Worm (Caenorhabditis elegans) whole organism, L4/young adult: Measurements from ENCODE around the gene F21D9.4.

ENCODE experiments used
- W03F9.2 ChIP-seq: fragments of 150-350 bp; optimal IDR thresholded peaks from 2 replicates; lab custom pipeline; 2014; ENCODE audit warnings: missing biosample characterization, missing genetic modification characterization
- dao-5 ChIP-seq: sonication (generic microtip); optimal IDR thresholded peaks from 2 replicates; lab custom pipeline; 2016; ENCODE audit warnings: missing genotype, missing genetic modification characterization, moderate library complexity, missing compliant biosample characterization
- him-1 ChIP-seq: sonication (generic microtip); optimal IDR thresholded peaks from 2 replicates; lab custom pipeline; 2016; ENCODE audit warnings: missing genotype, missing genetic modification reagents, missing genetic modification characterization, missing compliant biosample characterization

Gene F21D9.4

ce11 chrV:19253520-19253919 lies at the start of gene F21D9.4:
TSS of gene F21D9.4 (plus strand) at chrV:19253820.
- TF ChIP-seq him-1 (tag; lab: Kevin White, UChicago) (no peak), W03F9.2 (tag; lab: Kevin White, UChicago) (no peak), dao-5 (no peak)

- TF ChIP-seq W03F9.2 (tag; lab: Kevin White, UChicago): no peak
- TF ChIP-seq dao-5: no peak
- no peak for TF ChIP-seq him-1 (tag; lab: Kevin White, UChicago)
Measured at ce11 chrV:19205450-19205849, 48.2 kb upstream of the F21D9.4 start.

ce11 chrV:19206911-19207310 lies 46.7 kb upstream of the F21D9.4 start:
- no peak for TF ChIP-seq dao-5
- no peak for TF ChIP-seq W03F9.2 (tag; lab: Kevin White, UChicago)
- no peak for TF ChIP-seq him-1 (tag; lab: Kevin White, UChicago)

ce11 chrV:19211795-19212194 lies 41.8 kb upstream of the F21D9.4 start, which contains the start of gene nhr-79:
TSS of gene nhr-79 (minus strand) at chrV:19211895.
- TF ChIP-seq W03F9.2 (tag; lab: Kevin White, UChicago) (no peak), dao-5 (no peak), him-1 (tag; lab: Kevin White, UChicago) (no peak)

- TF ChIP-seq him-1 (tag; lab: Kevin White, UChicago): no peak
Measured at ce11 chrV:19212354-19212753, 41.3 kb upstream of the F21D9.4 start.

- TF ChIP-seq dao-5 (no peak), W03F9.2 (tag; lab: Kevin White, UChicago) (no peak), him-1 (tag; lab: Kevin White, UChicago) (no peak)
Measured at ce11 chrV:19217104-19217503, 36.5 kb upstream of the F21D9.4 start, which contains the start of gene srr-2. TSS of gene srr-2 (minus strand) at chrV:19217176.

- TF ChIP-seq him-1 (tag; lab: Kevin White, UChicago) (no peak), dao-5 (no peak), W03F9.2 (tag; lab: Kevin White, UChicago) (no peak)
Measured at ce11 chrV:19217675-19218074, 35.9 kb upstream of the F21D9.4 start, which contains the start of gene oac-49. TSS of gene oac-49 (plus strand) at chrV:19217975.

ce11 chrV:19230413-19230812 lies 23.2 kb upstream of the F21D9.4 start, which contains the start of gene sqst-3:
TSS of gene sqst-3 (plus strand) at chrV:19230782.
- no peak for TF ChIP-seq him-1 (tag; lab: Kevin White, UChicago)

- TF ChIP-seq him-1 (tag; lab: Kevin White, UChicago) (no peak), dao-5 (no peak)
Measured at ce11 chrV:19231167-19231566, 22.5 kb upstream of the F21D9.4 start.

- TF ChIP-seq him-1 (tag; lab: Kevin White, UChicago) (no peak), dao-5 (no peak), W03F9.2 (tag; lab: Kevin White, UChicago) (no peak)
Measured at ce11 chrV:19233469-19233868, 20.2 kb upstream of the F21D9.4 start, which contains the start of gene fbxb-116. TSS of gene fbxb-116 (plus strand) at chrV:19233769.

- no peak for TF ChIP-seq W03F9.2 (tag; lab: Kevin White, UChicago)
- TF ChIP-seq dao-5: no peak
- TF ChIP-seq him-1 (tag; lab: Kevin White, UChicago): no peak
Measured at ce11 chrV:19237204-19237603, 16.4 kb upstream of the F21D9.4 start, which contains the start of gene fbxb-2. TSS of gene fbxb-2 (minus strand) at chrV:19237304.

ce11 chrV:19240129-19240528 lies 13.5 kb upstream of the F21D9.4 start, which contains the start of the genes fbxb-115 and fbxb-1:
TSS of gene fbxb-115 (minus strand) at chrV:19240229.
TSS of gene fbxb-1 (plus strand) at chrV:19240354.
- TF ChIP-seq him-1 (tag; lab: Kevin White, UChicago) (no peak), dao-5 (no peak), W03F9.2 (tag; lab: Kevin White, UChicago) (no peak)

ce11 chrV:19250983-19251382 lies 2.6 kb upstream of the F21D9.4 start, which contains the start of gene str-81:
TSS of gene str-81 (minus strand) at chrV:19251083.
- TF ChIP-seq dao-5: no peak
- TF ChIP-seq W03F9.2 (tag; lab: Kevin White, UChicago): no peak
- TF ChIP-seq him-1 (tag; lab: Kevin White, UChicago): no peak

- TF ChIP-seq W03F9.2 (tag; lab: Kevin White, UChicago) (no peak), him-1 (tag; lab: Kevin White, UChicago) (no peak), dao-5 (no peak)
Measured at ce11 chrV:19251844-19252243, 1.8 kb upstream of the F21D9.4 start, which contains the start of gene F21D9.11. TSS of gene F21D9.11 (plus strand) at chrV:19252144.

- TF ChIP-seq dao-5: no peak
- no peak for TF ChIP-seq W03F9.2 (tag; lab: Kevin White, UChicago)
Measured at ce11 chrV:19257653-19258052, 4.0 kb downstream of the F21D9.4 start, which contains the start of gene F21D9.3. TSS of gene F21D9.3 (minus strand) at chrV:19257753.
